Fruit fly (Drosophila melanogaster) whole organism, prepupa: ENCODE measurements around the gene sna.

Experiments used
- CG10631 ChIP-seq: fragments of 200-800 bp; sonication (Bioruptor generic); optimal IDR thresholded peaks from 2 replicates; lab custom pipeline; 2016; ENCODE audit warnings: missing biosample characterization, missing genetic modification characterization
- CG10669 ChIP-seq: fragments of 200-800 bp; sonication (Bioruptor generic); optimal IDR thresholded peaks from 3 replicates; lab custom pipeline; 2018; ENCODE audit warnings: missing biosample characterization, mild to moderate bottlenecking, missing genetic modification characterization, moderate library complexity
- CG11294 ChIP-seq: fragments of 200-800 bp; sonication (Bioruptor generic); IDR thresholded peaks from 2 replicates; pipeline ENCODE4 v1.3.6; 2022; ENCODE audit warnings: missing biosample characterization, missing genetic modification characterization
- CG11762 ChIP-seq: fragments of 200-800 bp; sonication (Bioruptor generic); optimal IDR thresholded peaks from 3 replicates; lab custom pipeline; 2016; ENCODE audit warnings: missing biosample characterization, missing genetic modification characterization; ENCODE audit not compliant: insufficient read depth
- CG15336 ChIP-seq: fragments of 200-800 bp; sonication (Bioruptor generic); IDR thresholded peaks from 2 replicates; pipeline ENCODE4 v1.3.6; 2022; ENCODE audit warnings: missing biosample characterization, missing genetic modification characterization
- CG16779 ChIP-seq: fragments of 200-800 bp; sonication (Bioruptor generic); optimal IDR thresholded peaks from 3 replicates; lab custom pipeline; 2017; ENCODE audit warnings: missing biosample characterization, mild to moderate bottlenecking, missing genetic modification characterization
- CG31627 ChIP-seq: fragments of 200-800 bp; sonication (Bioruptor generic); optimal IDR thresholded peaks from 3 replicates; lab custom pipeline; 2016; ENCODE audit warnings: missing biosample characterization, missing genetic modification characterization
- CG32006 ChIP-seq: fragments of 200-800 bp; sonication (Bioruptor generic); optimal IDR thresholded peaks from 3 replicates; lab custom pipeline; 2017; ENCODE audit warnings: missing biosample characterization, mild to moderate bottlenecking, missing genetic modification characterization
- CG34406 ChIP-seq: fragments of 200-800 bp; sonication (Bioruptor generic); optimal IDR thresholded peaks from 3 replicates; lab custom pipeline; 2016; ENCODE audit warnings: missing biosample characterization, missing genetic modification characterization
- CG3919 ChIP-seq: fragments of 200-800 bp; sonication (Bioruptor generic); optimal IDR thresholded peaks from 3 replicates; lab custom pipeline; 2016; ENCODE audit warnings: missing biosample characterization, missing genetic modification characterization
- CG4318 ChIP-seq: fragments of 200-800 bp; sonication (Bioruptor generic); optimal IDR thresholded peaks from 3 replicates; lab custom pipeline; 2017; ENCODE audit warnings: missing biosample characterization, mild to moderate bottlenecking, missing genetic modification characterization
- CG6163 ChIP-seq: fragments of 200-800 bp; sonication (Bioruptor generic); IDR thresholded peaks from 3 replicates; pipeline ENCODE4 v1.3.6; 2022; ENCODE audit warnings: missing biosample characterization, missing genetic modification characterization
- CG6276 ChIP-seq: fragments of 200-800 bp; sonication (Bioruptor generic); optimal IDR thresholded peaks from 2 replicates; lab custom pipeline; 2017; ENCODE audit warnings: missing biosample characterization, mild to moderate bottlenecking, missing genetic modification characterization
- CG6792 ChIP-seq: fragments of 200-800 bp; sonication (Bioruptor generic); optimal IDR thresholded peaks from 3 replicates; lab custom pipeline; 2016; ENCODE audit warnings: missing biosample characterization, missing genetic modification characterization
- CG6808 ChIP-seq: fragments of 200-800 bp; sonication (Bioruptor generic); optimal IDR thresholded peaks from 3 replicates; lab custom pipeline; 2017; ENCODE audit warnings: missing biosample characterization, missing genetic modification characterization, mild to moderate bottlenecking, moderate library complexity, missing genetic modification reagents
- CG6854 ChIP-seq: fragments of 200-800 bp; sonication (Bioruptor generic); optimal IDR thresholded peaks from 2 replicates; lab custom pipeline; 2017; ENCODE audit warnings: missing biosample characterization, mild to moderate bottlenecking, missing genetic modification characterization
- CG7368 ChIP-seq: fragments of 200-800 bp; sonication (Bioruptor generic); optimal IDR thresholded peaks from 3 replicates; lab custom pipeline; 2016; ENCODE audit warnings: missing biosample characterization, missing genetic modification characterization
- CG8119 ChIP-seq: fragments of 200-800 bp; sonication (Bioruptor generic); IDR thresholded peaks from 3 replicates; pipeline ENCODE4 v1.3.6; 2022; ENCODE audit warnings: missing biosample characterization, missing genetic modification characterization
- CG8319 ChIP-seq: fragments of 200-800 bp; sonication (Bioruptor generic); optimal IDR thresholded peaks from 3 replicates; lab custom pipeline; 2016; ENCODE audit warnings: missing biosample characterization, missing genetic modification characterization
- Eip75B ChIP-seq: fragments of 200-800 bp; sonication (Bioruptor generic); optimal IDR thresholded peaks from 3 replicates; lab custom pipeline; 2016; ENCODE audit warnings: missing biosample characterization, missing genetic modification characterization
- Eip78C ChIP-seq: fragments of 200-800 bp; sonication (Bioruptor generic); peaks from one replicate; lab custom pipeline; 2016; ENCODE audit warnings: missing biosample characterization, missing genetic modification characterization
- Ets21C ChIP-seq: fragments of 200-800 bp; sonication (Bioruptor generic); optimal IDR thresholded peaks from 3 replicates; lab custom pipeline; 2016; ENCODE audit warnings: missing biosample characterization, missing genetic modification characterization
- Ets96B ChIP-seq: fragments of 200-800 bp; optimal IDR thresholded peaks from 2 replicates; lab custom pipeline; 2019; ENCODE audit warnings: missing biosample characterization, mild to moderate bottlenecking, missing genetic modification characterization, moderate library complexity
- Gug ChIP-seq: fragments of 200-800 bp; sonication (Bioruptor generic); IDR thresholded peaks from 2 replicates; pipeline ENCODE4 v1.3.6; 2022; ENCODE audit warnings: missing biosample characterization, missing genetic modification characterization
- Hr39 ChIP-seq: fragments of 200-800 bp; sonication (Bioruptor generic); optimal IDR thresholded peaks from 2 replicates; lab custom pipeline; 2016; ENCODE audit warnings: missing biosample characterization, missing genetic modification characterization
- Hr4 ChIP-seq: fragments of 200-800 bp; sonication (Bioruptor generic); optimal IDR thresholded peaks from 3 replicates; lab custom pipeline; 2016; ENCODE audit warnings: missing biosample characterization, missing genetic modification characterization
- Lpt ChIP-seq: fragments of 200-800 bp; sonication (Bioruptor generic); optimal IDR thresholded peaks from 3 replicates; lab custom pipeline; 2016; ENCODE audit warnings: missing biosample characterization, missing genetic modification characterization
- Met ChIP-seq: fragments of 200-800 bp; sonication (Bioruptor generic); optimal IDR thresholded peaks from 3 replicates; lab custom pipeline; 2016; ENCODE audit warnings: missing biosample characterization, missing genetic modification characterization
- OdsH ChIP-seq: fragments of 200-800 bp; sonication (Bioruptor generic); optimal IDR thresholded peaks from 3 replicates; lab custom pipeline; 2016; ENCODE audit warnings: missing biosample characterization, missing genetic modification characterization
- Smox ChIP-seq: fragments of 200-800 bp; sonication (Bioruptor generic); optimal IDR thresholded peaks from 3 replicates; lab custom pipeline; 2016; ENCODE audit warnings: missing biosample characterization, missing genetic modification characterization
- Sox102F ChIP-seq: fragments of 200-800 bp; sonication (Bioruptor generic); optimal IDR thresholded peaks from 2 replicates; lab custom pipeline; 2016; ENCODE audit warnings: missing biosample characterization, mild to moderate bottlenecking, missing genetic modification characterization
- Sox14 ChIP-seq: fragments of 200-800 bp; sonication (Bioruptor generic); optimal IDR thresholded peaks from 3 replicates; lab custom pipeline; 2016; ENCODE audit warnings: missing biosample characterization, missing genetic modification characterization
- Sox15 ChIP-seq: fragments of 200-800 bp; sonication (Bioruptor generic); optimal IDR thresholded peaks from 3 replicates; lab custom pipeline; 2016; ENCODE audit warnings: missing biosample characterization, missing genetic modification characterization
- achi ChIP-seq: fragments of 200-800 bp; sonication (Bioruptor generic); optimal IDR thresholded peaks from 3 replicates; lab custom pipeline; 2016; ENCODE audit warnings: missing biosample characterization, missing genetic modification characterization
- acj6 ChIP-seq: fragments of 200-800 bp; sonication (Bioruptor generic); optimal IDR thresholded peaks from 3 replicates; lab custom pipeline; 2016; ENCODE audit warnings: missing biosample characterization, missing genetic modification characterization
- dac ChIP-seq: fragments of 200-800 bp; sonication (Bioruptor generic); optimal IDR thresholded peaks from 2 replicates; lab custom pipeline; 2017; ENCODE audit warnings: missing biosample characterization, mild to moderate bottlenecking, missing genetic modification characterization
- dsx ChIP-seq: fragments of 200-800 bp; optimal IDR thresholded peaks from 3 replicates; lab custom pipeline; 2019; ENCODE audit warnings: missing biosample characterization, mild to moderate bottlenecking, missing genetic modification characterization, moderate library complexity; ENCODE audit not compliant: poor library complexity, severe bottlenecking
- eg ChIP-seq: fragments of 200-800 bp; sonication (Bioruptor generic); IDR thresholded peaks from 3 replicates; pipeline ENCODE4 v1.3.6; 2022; ENCODE audit warnings: missing biosample characterization, missing genetic modification characterization
- esn ChIP-seq: fragments of 200-800 bp; sonication (Bioruptor generic); optimal IDR thresholded peaks from 2 replicates; lab custom pipeline; 2016; ENCODE audit warnings: missing biosample characterization, mild to moderate bottlenecking, missing genetic modification characterization, moderate library complexity
- fd85E ChIP-seq: fragments of 200-800 bp; sonication (Bioruptor generic); optimal IDR thresholded peaks from 3 replicates; lab custom pipeline; 2016; ENCODE audit warnings: missing biosample characterization, missing genetic modification characterization
- lz ChIP-seq: fragments of 200-800 bp; sonication (Bioruptor generic); optimal IDR thresholded peaks from 3 replicates; lab custom pipeline; 2016; ENCODE audit warnings: missing biosample characterization, missing genetic modification characterization
- net ChIP-seq: fragments of 200-800 bp; sonication (Bioruptor generic); optimal IDR thresholded peaks from 3 replicates; lab custom pipeline; 2016; ENCODE audit warnings: missing biosample characterization, missing genetic modification characterization
- pdm3 ChIP-seq: fragments of 200-800 bp; sonication (Bioruptor generic); optimal IDR thresholded peaks from 3 replicates; lab custom pipeline; 2016; ENCODE audit warnings: missing biosample characterization, missing genetic modification characterization
- salr ChIP-seq, 2 experiments: fragments of 200-800 bp; sonication (Bioruptor generic); optimal IDR thresholded peaks; 3 replicates each; lab custom pipeline; 2016 to 2018; ENCODE audit warnings: missing biosample characterization in 2 of 2, missing genetic modification characterization in 2 of 2, mild to moderate bottlenecking in 1 of 2
- spab ChIP-seq: fragments of 200-800 bp; sonication (Bioruptor generic); optimal IDR thresholded peaks from 2 replicates; lab custom pipeline; 2017; ENCODE audit warnings: missing biosample characterization, mild to moderate bottlenecking, missing genetic modification characterization, missing genetic modification reagents
- svp ChIP-seq: fragments of 200-800 bp; sonication (Bioruptor generic); peaks from one replicate; lab custom pipeline; 2016; ENCODE audit warnings: missing biosample characterization, missing genetic modification characterization
- topi ChIP-seq: fragments of 200-800 bp; sonication (Bioruptor generic); optimal IDR thresholded peaks from 3 replicates; lab custom pipeline; 2016; ENCODE audit warnings: missing biosample characterization, missing genetic modification characterization
- vri ChIP-seq: fragments of 200-800 bp; sonication (Bioruptor generic); optimal IDR thresholded peaks from 3 replicates; lab custom pipeline; 2016; ENCODE audit warnings: missing biosample characterization, mild to moderate bottlenecking, missing genetic modification characterization

Gene sna

DNA sequence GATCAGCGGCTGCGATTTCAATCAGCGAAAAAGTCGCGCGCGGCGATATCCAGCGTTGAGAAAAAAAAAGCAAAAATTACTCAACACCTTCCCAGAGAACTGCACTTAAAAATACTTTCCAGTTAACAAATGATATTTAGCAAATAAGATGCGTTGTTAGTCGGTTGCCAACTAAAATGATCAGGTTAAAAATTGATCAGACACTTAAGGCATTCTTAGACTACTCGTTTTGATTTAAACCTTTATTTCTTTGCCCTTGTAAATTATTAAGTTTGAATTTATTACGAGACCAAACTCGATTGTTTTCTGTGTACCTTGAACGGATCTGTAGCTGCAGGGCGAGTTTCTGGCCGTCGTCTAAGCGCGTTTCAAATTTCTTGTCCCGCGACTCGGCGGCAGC is 12.1 kb downstream of the sna start:
- no peak for TF ChIP-seq dac (GFP tag; lab: Kevin White, UChicago)
- TF ChIP-seq CG32006 (GFP tag; lab: Kevin White, UChicago): peak; percentile 76
- TF ChIP-seq pdm3 (GFP tag; lab: Kevin White, UChicago): peak; percentile 39
- peak; percentile 9 for TF ChIP-seq CG16779 (tag; lab: Kevin White, UChicago)
- no peak for TF ChIP-seq fd85E (GFP tag; lab: Kevin White, UChicago)
- TF ChIP-seq spab: no peak
- TF ChIP-seq CG6854 (GFP tag; lab: Kevin White, UChicago): no peak
- peak; percentile 39 for TF ChIP-seq topi
- TF ChIP-seq vri (GFP tag; lab: Kevin White, UChicago): peak; percentile 24
- TF ChIP-seq CG7368 (GFP tag; lab: Kevin White, UChicago): no peak
- TF ChIP-seq acj6 (GFP tag; lab: Kevin White, UChicago): peak; percentile 33
- peak; percentile 40 for TF ChIP-seq net
- TF ChIP-seq achi (GFP tag; lab: Kevin White, UChicago): peak; percentile 44
- peak; percentile 5 for TF ChIP-seq Smox (GFP tag; lab: Kevin White, UChicago)
- TF ChIP-seq CG11762 (GFP tag; lab: Kevin White, UChicago): no peak
- TF ChIP-seq Met (GFP tag; lab: Kevin White, UChicago): peak; percentile 41
- peak; percentile 19 for TF ChIP-seq CG6792 (GFP tag; lab: Kevin White, UChicago)
- no peak for TF ChIP-seq CG10669 (GFP tag; lab: Kevin White, UChicago)
- peak in 1 of 2 experiments; percentile 53 for TF ChIP-seq salr (GFP tag; optimal IDR thresholded peaks at IDR 0.05; lab: Kevin White, UChicago)
- TF ChIP-seq CG10631 (GFP tag; lab: Kevin White, UChicago): no peak
- peak; percentile 34 for TF ChIP-seq Sox14 (GFP tag; lab: Kevin White, UChicago)
- TF ChIP-seq Ets21C (GFP tag; lab: Kevin White, UChicago): no peak
- TF ChIP-seq CG6808 (GFP tag; lab: Kevin White, UChicago): no peak
- TF ChIP-seq Sox102F (GFP tag; lab: Kevin White, UChicago): peak; percentile 26
- TF ChIP-seq dsx (GFP tag; lab: Kevin White, UChicago): no peak
- peak; percentile 37; the same call in 2 of the 3 replicates for TF ChIP-seq CG6163 (GFP tag; lab: Robert Waterston, UW)
- peak; percentile 48 for TF ChIP-seq CG3919 (GFP tag; lab: Kevin White, UChicago)
- peak; percentile 72 for TF ChIP-seq CG15336 (GFP tag; lab: Robert Waterston, UW)
- TF ChIP-seq Hr39 (GFP tag; lab: Kevin White, UChicago): peak; percentile 45
- no peak for TF ChIP-seq CG8319 (GFP tag; lab: Kevin White, UChicago)
- TF ChIP-seq CG31627 (GFP tag; lab: Kevin White, UChicago): peak; percentile 35
- peak; percentile 21 for TF ChIP-seq Eip75B (GFP tag; lab: Kevin White, UChicago)
- TF ChIP-seq esn (GFP tag; lab: Kevin White, UChicago): peak; percentile 48
- peak; percentile 73 for TF ChIP-seq Eip78C (GFP tag; lab: Kevin White, UChicago)
- TF ChIP-seq CG6276 (GFP tag; lab: Kevin White, UChicago): peak; percentile 67
- peak; percentile 42 for TF ChIP-seq Lpt
- TF ChIP-seq CG8119 (GFP tag; lab: Robert Waterston, UW): peak; percentile 75
- TF ChIP-seq Sox15 (GFP tag; lab: Kevin White, UChicago): no peak
- no peak for TF ChIP-seq Gug (GFP tag; lab: Robert Waterston, UW)
- TF ChIP-seq CG4318 (GFP tag; lab: Kevin White, UChicago): peak; percentile 46
- peak; percentile 72 for TF ChIP-seq svp (GFP tag; lab: Kevin White, UChicago)
- peak; percentile 18 for TF ChIP-seq CG34406 (GFP tag; lab: Kevin White, UChicago)
- TF ChIP-seq Ets96B: no peak
- peak; percentile 72 for TF ChIP-seq Hr4 (GFP tag; lab: Kevin White, UChicago)
- peak; percentile 39 for TF ChIP-seq lz (GFP tag; lab: Kevin White, UChicago)
- TF ChIP-seq OdsH (GFP tag; lab: Kevin White, UChicago): peak; percentile 58
- no peak for TF ChIP-seq CG11294
- TF ChIP-seq eg (GFP tag; lab: Robert Waterston, UW): peak; percentile 72; the same call in 2 of the 3 replicates
